Worm (Caenorhabditis elegans) whole organism, young adult: ENCODE measurements around the gene nep-25.

ENCODE experiments used
- B0035.1 ChIP-seq: sonication (generic microtip); optimal IDR thresholded peaks from 2 replicates; lab custom pipeline; 2016; ENCODE audit warnings: missing genetic modification characterization, mild to moderate bottlenecking, missing compliant biosample characterization, missing genotype, missing genetic modification reagents
- C06A6.2 ChIP-seq: fragments of 200-800 bp; sonication (Bioruptor generic); conservative IDR thresholded peaks from 2 replicates; pipeline ENCODE4 v1.3.6; 2022; ENCODE audit warnings: missing genetic modification characterization, missing compliant biosample characterization
- C17E4.6 ChIP-seq: fragments of 200-800 bp; sonication (Bioruptor generic); IDR thresholded peaks from 2 replicates; pipeline ENCODE4 v1.3.6; 2022; ENCODE audit warnings: missing genetic modification reagents, missing genetic modification characterization, missing compliant biosample characterization
- F22D6.2 ChIP-seq: sonication (generic microtip); optimal IDR thresholded peaks from 2 replicates; lab custom pipeline; 2016; ENCODE audit warnings: mild to moderate bottlenecking, missing genetic modification characterization, missing compliant biosample characterization
- F33H1.4 ChIP-seq: fragments of 200-800 bp; sonication (Bioruptor generic); IDR thresholded peaks from 2 replicates; pipeline ENCODE4 v1.3.6; 2022; ENCODE audit warnings: missing genetic modification reagents, missing genetic modification characterization, missing compliant biosample characterization
- F37B4.10 ChIP-seq: fragments of 200-800 bp; sonication (Bioruptor generic); IDR thresholded peaks from 2 replicates; pipeline ENCODE4 v1.3.6; 2022; ENCODE audit warnings: missing genetic modification characterization, missing compliant biosample characterization
- F49E8.2 ChIP-seq: sonication (generic microtip); optimal IDR thresholded peaks from 3 replicates; lab custom pipeline; 2017; ENCODE audit warnings: missing genetic modification characterization, mild to moderate bottlenecking, missing compliant biosample characterization, antibody characterized with exemption, moderate library complexity; ENCODE audit not compliant: insufficient read depth
- F57A8.1 ChIP-seq: fragments of 200-800 bp; sonication (Bioruptor generic); optimal IDR thresholded peaks from 2 replicates; lab custom pipeline; 2018; ENCODE audit warnings: mild to moderate bottlenecking, missing genetic modification characterization, moderate library complexity, missing compliant biosample characterization
- K12H6.12 ChIP-seq: fragments of 200-800 bp; sonication (Bioruptor generic); optimal IDR thresholded peaks from 2 replicates; lab custom pipeline; 2018; ENCODE audit warnings: mild to moderate bottlenecking, missing genetic modification characterization, missing compliant biosample characterization
- T07F8.4 ChIP-seq: sonication (generic microtip); optimal IDR thresholded peaks from 2 replicates; lab custom pipeline; 2016; ENCODE audit warnings: mild to moderate bottlenecking, missing genetic modification characterization, moderate library complexity, missing compliant biosample characterization
- Y67H2A.10 ChIP-seq: fragments of 200-800 bp; sonication (Bioruptor generic); conservative IDR thresholded peaks from 2 replicates; pipeline ENCODE4 v1.3.6; 2022; ENCODE audit warnings: missing genetic modification reagents, missing genetic modification characterization, missing compliant biosample characterization
- ZK185.1 ChIP-seq: sonication (generic microtip); optimal IDR thresholded peaks from 2 replicates; lab custom pipeline; 2016; ENCODE audit warnings: mild to moderate bottlenecking, missing genetic modification characterization, missing compliant biosample characterization; ENCODE audit not compliant: poor library complexity, severe bottlenecking
- akir-1 ChIP-seq: fragments of 200-800 bp; sonication (Bioruptor generic); optimal IDR thresholded peaks from 2 replicates; lab custom pipeline; 2018; ENCODE audit warnings: mild to moderate bottlenecking, missing genetic modification characterization, moderate library complexity, missing compliant biosample characterization
- aptf-2 ChIP-seq: fragments of 200-800 bp; sonication (Bioruptor generic); conservative IDR thresholded peaks from 2 replicates; pipeline ENCODE4 v1.3.6; 2022; ENCODE audit warnings: missing genetic modification reagents, missing genetic modification characterization, missing compliant biosample characterization
- atf-7 ChIP-seq: sonication (generic microtip); optimal IDR thresholded peaks from 2 replicates; lab custom pipeline; 2017; ENCODE audit warnings: mild to moderate bottlenecking, missing genetic modification characterization, missing compliant biosample characterization
- athp-1 ChIP-seq: sonication (generic microtip); optimal IDR thresholded peaks from 2 replicates; lab custom pipeline; 2017; ENCODE audit warnings: mild to moderate bottlenecking, missing genetic modification characterization, missing compliant biosample characterization
- attf-3 ChIP-seq: fragments of 200-800 bp; sonication (Bioruptor generic); conservative IDR thresholded peaks from 2 replicates; pipeline ENCODE4 v1.3.6; 2022; ENCODE audit warnings: missing genetic modification reagents, missing genetic modification characterization, missing compliant biosample characterization
- attf-5 ChIP-seq: fragments of 200-800 bp; sonication (Bioruptor generic); optimal IDR thresholded peaks from 2 replicates; lab custom pipeline; 2018; ENCODE audit warnings: mild to moderate bottlenecking, missing genetic modification characterization, missing compliant biosample characterization
- bed-1 ChIP-seq: fragments of 200-800 bp; sonication (Bioruptor generic); IDR thresholded peaks from 2 replicates; pipeline ENCODE4 v1.3.6; 2022; ENCODE audit warnings: missing genetic modification reagents, missing genetic modification characterization, missing compliant biosample characterization
- bed-2 ChIP-seq: fragments of 200-800 bp; sonication (Bioruptor generic); IDR thresholded peaks from 2 replicates; pipeline ENCODE4 v1.3.6; 2022; ENCODE audit warnings: missing genetic modification reagents, missing genetic modification characterization, missing compliant biosample characterization
- ceh-40 ChIP-seq: fragments of 200-800 bp; sonication (Bioruptor generic); IDR thresholded peaks from 2 replicates; pipeline ENCODE4 v1.3.6; 2022; ENCODE audit warnings: missing genetic modification characterization, missing compliant biosample characterization
- ceh-91 ChIP-seq: fragments of 200-800 bp; sonication (Bioruptor generic); IDR thresholded peaks from 2 replicates; pipeline ENCODE4 v1.3.6; 2022; ENCODE audit warnings: missing genetic modification reagents, missing genetic modification characterization, missing compliant biosample characterization
- chd-7 ChIP-seq: sonication (generic microtip); optimal IDR thresholded peaks from 2 replicates; lab custom pipeline; 2016; ENCODE audit warnings: mild to moderate bottlenecking, missing genetic modification characterization, moderate library complexity, missing compliant biosample characterization
- die-1 ChIP-seq: sonication (generic microtip); optimal IDR thresholded peaks from 2 replicates; lab custom pipeline; 2016; ENCODE audit warnings: missing genotype, mild to moderate bottlenecking, missing genetic modification characterization, missing compliant biosample characterization
- ekl-4 ChIP-seq: fragments of 200-800 bp; sonication (Bioruptor generic); IDR thresholded peaks from 2 replicates; pipeline ENCODE4 v1.3.6; 2022; ENCODE audit warnings: missing genetic modification reagents, missing genetic modification characterization, missing compliant biosample characterization
- fkh-3 ChIP-seq: sonication (generic microtip); optimal IDR thresholded peaks from 2 replicates; lab custom pipeline; 2016; ENCODE audit warnings: mild to moderate bottlenecking, missing genetic modification characterization, missing compliant biosample characterization
- him-1 ChIP-seq: sonication (generic microtip); optimal IDR thresholded peaks from 2 replicates; lab custom pipeline; 2016; ENCODE audit warnings: missing genotype, missing genetic modification reagents, missing genetic modification characterization, missing compliant biosample characterization
- hlh-26 ChIP-seq: fragments of 200-800 bp; sonication (Bioruptor generic); conservative IDR thresholded peaks from 2 replicates; pipeline ENCODE4 v1.3.6; 2022; ENCODE audit warnings: missing genetic modification reagents, missing genetic modification characterization, missing compliant biosample characterization
- hmg-1.2 ChIP-seq: fragments of 200-800 bp; sonication (Bioruptor generic); IDR thresholded peaks from 2 replicates; pipeline ENCODE4 v1.3.6; 2022; ENCODE audit warnings: missing genetic modification reagents, missing genetic modification characterization, missing compliant biosample characterization
- hrde-1 ChIP-seq: sonication (generic microtip); optimal IDR thresholded peaks from 2 replicates; lab custom pipeline; 2016; ENCODE audit warnings: missing genetic modification characterization, mild to moderate bottlenecking, missing compliant biosample characterization, moderate library complexity, missing genotype, missing genetic modification reagents, borderline replicate concordance
- let-607 ChIP-seq, 2 experiments: fragments of 200-800 bp in 1 of 2; sonication (Bioruptor generic) in 1 of 2; sonication (generic microtip) in 1 of 2; optimal IDR thresholded peaks; 2 replicates each; lab custom pipeline; 2016 to 2018; ENCODE audit warnings: mild to moderate bottlenecking in 2 of 2, missing compliant biosample characterization in 2 of 2, missing genetic modification characterization in 2 of 2, moderate library complexity in 2 of 2, missing genotype in 1 of 2
- lin-35 ChIP-seq, 3 experiments: fragments of 150-350 bp in 2 of 3; sonication (generic microtip) in 1 of 3; optimal IDR thresholded peaks; 2 replicates each; lab custom pipeline; 2014 to 2018; ENCODE audit warnings: missing biosample characterization in 3 of 3, missing genetic modification characterization in 3 of 3, missing genetic modification reagents in 3 of 3
- lir-1 ChIP-seq: fragments of 200-800 bp; sonication (Bioruptor generic); conservative IDR thresholded peaks from 2 replicates; pipeline ENCODE4 v1.3.6; 2022; ENCODE audit warnings: missing genetic modification reagents, missing genetic modification characterization, missing compliant biosample characterization
- madf-3 ChIP-seq: fragments of 200-800 bp; sonication (Bioruptor generic); IDR thresholded peaks from 2 replicates; pipeline ENCODE4 v1.3.6; 2022; ENCODE audit warnings: missing genetic modification reagents, missing genetic modification characterization, missing compliant biosample characterization
- madf-8 ChIP-seq: fragments of 200-800 bp; sonication (Bioruptor generic); conservative IDR thresholded peaks from 2 replicates; pipeline ENCODE4 v1.3.6; 2022; ENCODE audit warnings: missing genetic modification reagents, missing genetic modification characterization, missing compliant biosample characterization
- mxl-1 ChIP-seq: sonication (generic microtip); optimal IDR thresholded peaks from 2 replicates; lab custom pipeline; 2016; ENCODE audit warnings: missing genetic modification characterization, missing compliant biosample characterization
- nfya-2 ChIP-seq: fragments of 200-800 bp; sonication (Bioruptor generic); IDR thresholded peaks from 2 replicates; pipeline ENCODE4 v1.3.6; 2022; ENCODE audit warnings: missing genetic modification reagents, missing genetic modification characterization, missing compliant biosample characterization
- nhr-120 ChIP-seq: fragments of 200-800 bp; sonication (Bioruptor generic); IDR thresholded peaks from 2 replicates; pipeline ENCODE4 v1.3.6; 2022; ENCODE audit warnings: missing genetic modification characterization, missing compliant biosample characterization
- pha-4 ChIP-seq: fragments of 150-350 bp; sonication (generic microtip); optimal IDR thresholded peaks from 2 replicates; lab custom pipeline; 2014; ENCODE audit warnings: missing biosample characterization, missing genetic modification reagents, missing genetic modification characterization
- rec-8 ChIP-seq, 2 experiments: sonication (generic microtip); optimal IDR thresholded peaks; 2 replicates each; lab custom pipeline; 2016; ENCODE audit warnings: mild to moderate bottlenecking in 2 of 2, missing genetic modification characterization in 2 of 2, missing genetic modification reagents in 2 of 2, missing genotype in 2 of 2, missing biosample characterization in 1 of 2, missing compliant biosample characterization in 1 of 2, moderate library complexity in 1 of 2
- repo-1 ChIP-seq: sonication (generic microtip); optimal IDR thresholded peaks from 2 replicates; lab custom pipeline; 2017; ENCODE audit warnings: mild to moderate bottlenecking, missing genetic modification characterization, missing compliant biosample characterization
- rpc-1 ChIP-seq, 2 experiments: fragments of 150-350 bp in 1 of 2; sonication (generic microtip) in 1 of 2; optimal IDR thresholded peaks; 2 replicates each; lab custom pipeline; 2014 to 2018; ENCODE audit warnings: missing biosample characterization in 1 of 2, missing genetic modification characterization in 1 of 2, missing genetic modification reagents in 1 of 2, missing genotype in 1 of 2
- somi-1 ChIP-seq: fragments of 200-800 bp; sonication (Bioruptor generic); optimal IDR thresholded peaks from 2 replicates; lab custom pipeline; 2018; ENCODE audit warnings: mild to moderate bottlenecking, missing genetic modification characterization, missing compliant biosample characterization
- unc-130 ChIP-seq: sonication (generic microtip); optimal IDR thresholded peaks from 2 replicates; lab custom pipeline; 2016; ENCODE audit warnings: missing genetic modification reagents, missing genetic modification characterization, missing compliant biosample characterization
- xnd-1 ChIP-seq: sonication (generic microtip); optimal IDR thresholded peaks from 2 replicates; lab custom pipeline; 2016; ENCODE audit warnings: missing genotype, missing genetic modification reagents, missing genetic modification characterization, missing compliant biosample characterization
- zim-3 ChIP-seq: sonication (generic microtip); optimal IDR thresholded peaks from 2 replicates; lab custom pipeline; 2017; ENCODE audit warnings: mild to moderate bottlenecking, missing genetic modification characterization, moderate library complexity, missing compliant biosample characterization
- ztf-22 ChIP-seq: fragments of 200-800 bp; sonication (Bioruptor generic); optimal IDR thresholded peaks from 2 replicates; lab custom pipeline; 2018; ENCODE audit warnings: mild to moderate bottlenecking, missing genetic modification characterization, moderate library complexity, missing compliant biosample characterization

Gene nep-25

DNA sequence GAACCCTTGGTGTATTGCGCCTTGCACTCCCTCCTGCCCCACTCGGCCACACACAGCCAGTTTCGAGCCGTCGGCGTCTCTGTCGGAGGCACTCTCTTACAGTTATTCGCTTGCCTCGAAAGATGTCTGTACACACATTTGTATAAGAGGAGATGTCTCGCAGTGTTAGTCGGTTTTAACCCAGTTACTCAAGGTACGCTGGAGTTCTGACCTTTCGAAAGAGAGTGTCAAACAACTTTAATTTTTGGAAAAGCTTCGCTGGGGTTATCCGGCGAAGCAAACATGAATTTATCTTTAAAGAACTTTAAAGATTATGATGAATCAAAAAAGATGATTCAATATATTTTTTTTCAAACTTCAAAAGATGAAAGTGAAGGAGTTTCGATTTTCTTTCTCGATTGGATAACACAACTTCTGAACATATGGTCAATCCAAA lies 2.7 kb downstream of the nep-25 start (continued):
- TF ChIP-seq atf-7 (tag; lab: Kevin White, UChicago) (peak; percentile 98), mxl-1 (tag; lab: Kevin White, UChicago) (peak; percentile 87), ZK185.1 (tag; lab: Kevin White, UChicago) (peak; percentile 98), F57A8.1 (GFP tag; lab: Kevin White, UChicago) (peak; percentile 87), F49E8.2 (tag; lab: Kevin White, UChicago) (peak; percentile 97), rec-8 (tag; optimal IDR thresholded peaks at IDR 0.05; lab: Kevin White, UChicago) (peak; percentile 86 to 93), akir-1 (GFP tag; lab: Kevin White, UChicago) (peak; percentile 83), aptf-2 (GFP tag; lab: Robert Waterston, UW) (peak; percentile 73; the same call in 1 of the 2 replicates), ceh-40 (GFP tag; lab: Robert Waterston, UW) (peak; percentile 80), nhr-120 (peak; percentile 93), athp-1 (tag; lab: Kevin White, UChicago) (peak; percentile 95), F33H1.4 (peak; percentile 81), xnd-1 (tag; lab: Kevin White, UChicago) (peak; percentile 71), attf-5 (GFP tag; lab: Kevin White, UChicago) (peak; percentile 95), ekl-4 (peak; percentile 99), let-607 (tag; optimal IDR thresholded peaks at IDR 0.05; lab: Kevin White, UChicago) (peak; percentile 83 to 94), C06A6.2 (GFP tag; lab: Robert Waterston, UW) (peak; percentile 99), madf-3 (GFP tag; lab: Robert Waterston, UW) (peak; percentile 95), nfya-2 (GFP tag; lab: Robert Waterston, UW) (peak; percentile 76; the same call in 1 of the 2 replicates), lin-35 (GFP tag; optimal IDR thresholded peaks at IDR 0.05; lab: Kevin White, UChicago) (peak in 2 of 3 experiments; percentile 91 to 94), hlh-26 (GFP tag; lab: Robert Waterston, UW) (no peak), ceh-91 (GFP tag; lab: Robert Waterston, UW) (peak; percentile 76), C17E4.6 (GFP tag; lab: Robert Waterston, UW) (peak; percentile 99), him-1 (tag; lab: Kevin White, UChicago) (peak; percentile 100), repo-1 (peak; percentile 100), bed-2 (GFP tag; lab: Robert Waterston, UW) (peak; percentile 94), attf-3 (GFP tag; lab: Robert Waterston, UW) (peak; percentile 84), madf-8 (GFP tag; lab: Robert Waterston, UW) (peak; percentile 84), rpc-1 (optimal IDR thresholded peaks at IDR 0.05; lab: Kevin White, UChicago) (peak; percentile 21), rpc-1 (tag; optimal IDR thresholded peaks at IDR 0.05; lab: Kevin White, UChicago) (peak; percentile 29), F22D6.2 (tag; lab: Kevin White, UChicago) (peak; percentile 95), chd-7 (tag; lab: Kevin White, UChicago) (peak; percentile 100), die-1 (peak; percentile 88), K12H6.12 (tag; lab: Kevin White, UChicago) (peak; percentile 99), hrde-1 (tag; lab: Kevin White, UChicago) (peak; percentile 94), somi-1 (GFP tag; lab: Kevin White, UChicago) (peak; percentile 98), B0035.1 (peak; percentile 97), zim-3 (tag; lab: Kevin White, UChicago) (peak; percentile 95), ztf-22 (GFP tag; lab: Kevin White, UChicago) (peak; percentile 98), F37B4.10 (GFP tag; lab: Robert Waterston, UW) (peak; percentile 93; the same call in 1 of the 2 replicates), pha-4 (peak; percentile 99), bed-1 (GFP tag; lab: Robert Waterston, UW) (peak; percentile 77; the same call in 1 of the 2 replicates), unc-130 (peak; percentile 94), fkh-3 (tag; lab: Kevin White, UChicago) (peak; percentile 86), Y67H2A.10 (GFP tag; lab: Robert Waterston, UW) (peak; percentile 90), lir-1 (GFP tag; lab: Robert Waterston, UW) (peak; percentile 94), T07F8.4 (peak; percentile 94), hmg-1.2 (GFP tag; lab: Robert Waterston, UW) (peak; percentile 95)
